Worm (Caenorhabditis elegans): Measurements from ENCODE around the gene C14E2.5.

C14E2.5 gene

ce11 chrX:1825290-1825832 lies at the start of gene C14E2.5:
Gene C14E2.5 (minus strand): TSS chrX:1825340.
- TF ChIP-seq C06A6.2 (GFP tag; conservative IDR thresholded peaks at IDR 0.05), result no peak
- TF ChIP-seq cebp-1 (GFP tag; IDR thresholded peaks at IDR 0.05), result no peak
- no peak for TF ChIP-seq cebp-1 (tag; optimal IDR thresholded peaks at IDR 0.05)
- TF ChIP-seq snpc-4 (GFP tag; optimal IDR thresholded peaks at IDR 0.05), result no peak
- peak in 2 of 4 experiments; percentile 56 to 84 for TF ChIP-seq snpc-4 (tag; optimal IDR thresholded peaks at IDR 0.05)

DNA sequence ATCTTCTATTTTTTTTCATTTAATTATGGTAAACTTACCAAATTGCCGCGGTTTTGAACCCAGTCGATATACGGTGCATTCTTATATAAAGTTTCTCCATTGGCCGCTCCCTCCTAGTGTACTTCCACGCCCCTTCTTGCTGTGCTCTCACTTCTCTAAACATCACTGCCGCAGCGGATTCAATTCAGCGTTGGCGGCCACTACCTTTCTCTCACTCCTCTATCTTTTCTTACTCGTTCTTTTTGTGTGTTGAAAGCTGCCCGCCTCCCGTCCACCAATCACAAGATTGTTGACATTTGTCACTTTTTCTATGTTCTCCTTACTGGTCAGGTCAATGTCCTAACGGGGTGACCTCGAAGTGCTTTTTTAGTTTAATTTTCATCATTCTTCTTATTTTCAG lies 45.9 kb upstream of the C14E2.5 start:
- TF ChIP-seq nfyb-1 (GFP tag; IDR thresholded peaks at IDR 0.05) (peak; percentile 21; the same call in 1 of the 2 replicates), F49E8.2 (tag; optimal IDR thresholded peaks at IDR 0.05; ENCODE audit: insufficient read depth) (no peak)

- TF ChIP-seq let-607 (tag; optimal IDR thresholded peaks at IDR 0.05), result no peak
Measured at ce11 chrX:1864946-1865345, 39.8 kb upstream of the C14E2.5 start, which contains the start of gene tbx-41. Gene tbx-41 (plus strand): TSS chrX:1865246.

DNA sequence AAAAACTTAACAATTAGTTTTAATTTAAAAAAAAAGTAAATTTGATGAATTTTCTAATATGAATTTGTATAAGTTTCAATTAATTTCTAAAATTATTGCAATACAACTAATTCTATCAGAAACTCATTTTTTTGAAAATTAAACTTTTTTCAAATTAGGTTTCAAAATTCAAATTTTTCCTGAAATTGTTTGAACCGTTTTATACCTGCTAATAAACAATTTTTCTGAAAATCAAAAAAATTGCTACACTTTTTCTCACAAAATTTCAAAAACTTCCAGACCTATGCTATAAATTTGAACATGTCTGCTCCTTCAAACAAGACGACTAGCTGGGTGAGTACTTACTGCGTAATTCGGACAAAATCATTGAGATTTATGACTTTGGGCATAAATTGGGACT lies 35.3 kb upstream of the C14E2.5 start, which contains the start of gene T26C11.8:
Gene T26C11.8, plus strand, starts transcription at position 301 of the 400 bp plus-strand sequence.
- no peak for TF ChIP-seq hmg-20 (GFP tag; IDR thresholded peaks at IDR 0.05)
- no peak for TF ChIP-seq lin-26 (GFP tag; IDR thresholded peaks at IDR 0.05)
- TF ChIP-seq C17E4.6 (GFP tag; IDR thresholded peaks at IDR 0.05), result no peak
- no peak for TF ChIP-seq die-1 (tag; optimal IDR thresholded peaks at IDR 0.05)
- no peak for TF ChIP-seq ztf-25 (GFP tag; IDR thresholded peaks at IDR 0.05)
- no peak for TF ChIP-seq dpff-1 (tag; optimal IDR thresholded peaks at IDR 0.05)
- no peak for TF ChIP-seq Y67H2A.10 (GFP tag; conservative IDR thresholded peaks at IDR 0.05)
- no peak for TF ChIP-seq lin-54 (GFP tag; optimal IDR thresholded peaks at IDR 0.05)
- no peak for TF ChIP-seq ceh-100 (GFP tag; IDR thresholded peaks at IDR 0.05)
- TF ChIP-seq hlh-26 (GFP tag; conservative IDR thresholded peaks at IDR 0.05), result no peak
- TF ChIP-seq Y56A3A.18 (GFP tag; IDR thresholded peaks at IDR 0.05), result no peak
- TF ChIP-seq sea-2 (GFP tag; IDR thresholded peaks at IDR 0.05), result no peak
- no peak for TF ChIP-seq dpl-1 (GFP tag; optimal IDR thresholded peaks at IDR 0.05)
- TF ChIP-seq K11D2.4 (GFP tag; IDR thresholded peaks at IDR 0.05), result no peak
- TF ChIP-seq pbrm-1 (GFP tag; IDR thresholded peaks at IDR 0.05), result no peak
- no peak for TF ChIP-seq C06A6.2 (GFP tag; conservative IDR thresholded peaks at IDR 0.05)
- no peak for TF ChIP-seq nhr-27 (tag; optimal IDR thresholded peaks at IDR 0.05)

DNA sequence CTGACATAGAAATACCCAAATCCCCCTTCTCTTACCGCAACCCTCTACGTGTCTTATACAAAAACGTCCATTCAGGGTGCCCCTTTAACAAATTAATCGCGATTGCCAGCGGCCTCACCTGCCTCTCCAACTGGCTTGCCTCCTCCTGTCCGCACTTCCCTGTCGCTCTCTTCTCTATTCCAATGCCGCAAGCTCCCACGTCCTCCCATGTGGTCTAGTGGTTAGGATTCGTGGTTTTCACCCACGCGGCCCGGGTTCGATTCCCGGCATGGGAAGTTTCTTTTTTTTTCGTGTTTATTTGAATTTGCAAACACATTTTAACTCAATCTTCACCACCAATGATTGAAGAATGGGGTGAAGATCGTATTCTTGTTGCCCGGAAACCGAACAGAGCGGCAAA lies 33.5 kb upstream of the C14E2.5 start:
- TF ChIP-seq attf-6 (GFP tag; IDR thresholded peaks at IDR 0.05), result no peak
- peak; percentile 60 for TF ChIP-seq mcd-1 (GFP tag; IDR thresholded peaks at IDR 0.05)
- no peak for TF ChIP-seq dpl-1 (GFP tag; optimal IDR thresholded peaks at IDR 0.05)
- 0 out of 2 replicates have a peak, but pooled peaks have one; percentile 63 for TF ChIP-seq ceh-58 (GFP tag; IDR thresholded peaks at IDR 0.05)
- TF ChIP-seq Y95B8A.8 (GFP tag; IDR thresholded peaks at IDR 0.05), result no peak
- TF ChIP-seq ceh-91 (GFP tag; IDR thresholded peaks at IDR 0.05), result no peak
- peak; percentile 75 for TF ChIP-seq die-1 (tag; optimal IDR thresholded peaks at IDR 0.05)
- no peak for TF ChIP-seq ZK185.1 (tag; optimal IDR thresholded peaks at IDR 0.05; ENCODE audit: poor library complexity, severe bottlenecking)
- TF ChIP-seq F52B5.7 (tag; optimal IDR thresholded peaks at IDR 0.05), result peak; percentile 32
- TF ChIP-seq nhr-120 (GFP tag; IDR thresholded peaks at IDR 0.05), result no peak
- TF ChIP-seq atf-7 (tag; optimal IDR thresholded peaks at IDR 0.05), result peak; percentile 42
- TF ChIP-seq F10E7.11 (tag; optimal IDR thresholded peaks at IDR 0.05), result no peak
- TF ChIP-seq hmg-1.2 (GFP tag; IDR thresholded peaks at IDR 0.05), result peak; percentile 83
- no peak for TF ChIP-seq ccch-3 (GFP tag; optimal IDR thresholded peaks at IDR 0.05)
- no peak for TF ChIP-seq xnd-1 (tag; optimal IDR thresholded peaks at IDR 0.05)
- peak; percentile 63; the same call in 1 of the 2 replicates for TF ChIP-seq Y56A3A.18 (GFP tag; IDR thresholded peaks at IDR 0.05)
- TF ChIP-seq T07F8.4 (tag; optimal IDR thresholded peaks at IDR 0.05), result peak; percentile 60
- TF ChIP-seq rpc-1 (optimal IDR thresholded peaks at IDR 0.05), result peak; percentile 63
- TF ChIP-seq rpc-1 (tag; optimal IDR thresholded peaks at IDR 0.05), result peak; percentile 79
- TF ChIP-seq mxl-1 (tag; optimal IDR thresholded peaks at IDR 0.05), result peak; percentile 67
- no peak for TF ChIP-seq sptf-2 (GFP tag; optimal IDR thresholded peaks at IDR 0.05)
- peak; percentile 35 for TF ChIP-seq nhr-80 (tag; optimal IDR thresholded peaks at IDR 0.05)

Measured in whole organism, young adult.